Worm (Caenorhabditis elegans): Measurements from ENCODE around the gene pmk-1.

DNA sequence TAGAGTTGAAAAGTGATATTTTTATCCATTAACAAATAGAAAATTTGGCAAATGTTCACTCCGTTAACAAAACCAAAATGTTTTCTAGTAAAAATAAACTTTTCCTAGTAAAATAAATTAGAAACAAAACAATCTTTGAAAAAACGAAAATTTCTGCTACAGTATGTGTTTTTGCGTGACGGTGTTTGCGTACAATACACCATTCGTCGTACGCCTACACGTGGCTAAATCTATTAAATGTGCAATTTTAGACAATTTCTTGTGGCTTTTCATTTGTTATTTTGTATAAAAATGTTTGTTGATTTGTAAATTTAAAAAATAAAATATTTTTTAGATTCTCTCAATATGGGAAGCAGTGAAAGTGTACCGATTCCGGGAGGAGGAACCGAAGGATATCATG, 35.4 kb upstream of the pmk-1 start, which contains the start of gene Y42H9AR.1:
- no peak for TF ChIP-seq ceh-32 (tag; optimal IDR thresholded peaks at IDR 0.05; ENCODE audit: poor library complexity)
- TF ChIP-seq ctbp-1 (GFP tag; IDR thresholded peaks at IDR 0.05), result no peak
- TF ChIP-seq R02D3.7 (tag; optimal IDR thresholded peaks at IDR 0.05), result no peak

All from whole organism, L4 larva.